Worm (Caenorhabditis elegans) whole organism, L4 larva: ENCODE measurements around the gene C37C3.12.

Source experiments
- D1046.2 ChIP-seq: fragments of 200-800 bp; sonication (Bioruptor generic); IDR thresholded peaks from 2 replicates; pipeline ENCODE4 v1.3.6; 2022; ENCODE audit warnings: missing genetic modification characterization, missing compliant biosample characterization
- F37D6.2 ChIP-seq: sonication (generic microtip); optimal IDR thresholded peaks from 2 replicates; lab custom pipeline; 2016; ENCODE audit warnings: mild to moderate bottlenecking, missing genetic modification characterization, missing compliant biosample characterization
- F44E2.7 ChIP-seq: fragments of 200-800 bp; sonication (Bioruptor generic); IDR thresholded peaks from 2 replicates; pipeline ENCODE4 v2.1.2; 2022; ENCODE audit warnings: missing genetic modification characterization, missing compliant biosample characterization
- F49E8.2 ChIP-seq: sonication (generic microtip); optimal IDR thresholded peaks from 2 replicates; lab custom pipeline; 2016; ENCODE audit warnings: missing compliant biosample characterization, mild to moderate bottlenecking, missing genetic modification characterization, borderline replicate concordance
- Y105C5A.15 ChIP-seq: fragments of 200-800 bp; sonication (Bioruptor generic); IDR thresholded peaks from 2 replicates; pipeline ENCODE4 v1.3.6; 2022; ENCODE audit warnings: missing genetic modification characterization, missing compliant biosample characterization
- Y5F2A.4 ChIP-seq: fragments of 200-800 bp; sonication (Bioruptor generic); optimal IDR thresholded peaks from 2 replicates; lab custom pipeline; 2018; ENCODE audit warnings: mild to moderate bottlenecking, missing genetic modification characterization, missing compliant biosample characterization
- aha-1 ChIP-seq: fragments of 150-350 bp; peaks from one replicate; lab custom pipeline; 2014; ENCODE audit warnings: missing biosample characterization, missing genetic modification characterization
- arid-1 ChIP-seq: fragments of 200-800 bp; sonication (Bioruptor generic); conservative IDR thresholded peaks from 2 replicates; pipeline ENCODE4 v1.3.6; 2022; ENCODE audit warnings: missing genetic modification reagents, missing genetic modification characterization, missing compliant biosample characterization
- ceh-20 ChIP-seq: fragments of 200-800 bp; sonication (Bioruptor generic); IDR thresholded peaks from 2 replicates; pipeline ENCODE4 v1.3.6; 2022; ENCODE audit warnings: missing genetic modification reagents, missing genetic modification characterization, missing compliant biosample characterization
- ceh-32 ChIP-seq: sonication (generic microtip); optimal IDR thresholded peaks from 2 replicates; lab custom pipeline; 2016; ENCODE audit warnings: mild to moderate bottlenecking, missing genetic modification characterization, missing compliant biosample characterization; ENCODE audit not compliant: poor library complexity
- ceh-44 ChIP-seq: fragments of 200-800 bp; sonication (Bioruptor generic); IDR thresholded peaks from 2 replicates; pipeline ENCODE4 v1.3.6; 2022; ENCODE audit warnings: missing genetic modification reagents, missing genetic modification characterization, missing compliant biosample characterization
- daf-12 ChIP-seq: fragments of 150-350 bp; optimal IDR thresholded peaks from 2 replicates; lab custom pipeline; 2014; ENCODE audit warnings: missing biosample characterization, missing genetic modification reagents, missing genetic modification characterization
- daf-19 ChIP-seq: fragments of 200-800 bp; sonication (Bioruptor generic); conservative IDR thresholded peaks from 2 replicates; pipeline ENCODE4 v1.3.6; 2022; ENCODE audit warnings: missing genetic modification characterization, missing compliant biosample characterization
- daf-8 ChIP-seq: fragments of 200-800 bp; sonication (Bioruptor generic); IDR thresholded peaks from 2 replicates; pipeline ENCODE4 v1.3.6; 2022; ENCODE audit warnings: missing genetic modification characterization, missing compliant biosample characterization
- dmd-8 ChIP-seq: fragments of 200-800 bp; sonication (Bioruptor generic); IDR thresholded peaks from 2 replicates; pipeline ENCODE4 v1.3.6; 2022; ENCODE audit warnings: missing genetic modification characterization, missing compliant biosample characterization
- dmd-9 ChIP-seq: fragments of 200-800 bp; sonication (Bioruptor generic); IDR thresholded peaks from 2 replicates; pipeline ENCODE4 v1.3.6; 2022; ENCODE audit warnings: missing genetic modification reagents, missing genetic modification characterization, missing compliant biosample characterization
- dpl-1 ChIP-seq: fragments of 150-350 bp; optimal IDR thresholded peaks from 2 replicates; lab custom pipeline; 2014; ENCODE audit warnings: missing biosample characterization, missing genetic modification reagents, missing genetic modification characterization
- dve-1 ChIP-seq: sonication (generic microtip); optimal IDR thresholded peaks from 2 replicates; lab custom pipeline; 2017; ENCODE audit warnings: antibody characterized with exemption, mild to moderate bottlenecking, missing genetic modification characterization, missing compliant biosample characterization; ENCODE audit not compliant: insufficient read depth
- egl-27 ChIP-seq: sonication (generic microtip); optimal IDR thresholded peaks from 3 replicates; lab custom pipeline; 2017; ENCODE audit warnings: missing biosample characterization, missing genetic modification reagents, missing genetic modification characterization
- fkh-10 ChIP-seq: fragments of 150-350 bp; optimal IDR thresholded peaks from 2 replicates; lab custom pipeline; 2014; ENCODE audit warnings: missing biosample characterization, missing genetic modification reagents, missing genetic modification characterization
- gei-8 ChIP-seq: fragments of 200-800 bp; sonication (Bioruptor generic); optimal IDR thresholded peaks from 2 replicates; lab custom pipeline; 2018; ENCODE audit warnings: mild to moderate bottlenecking, missing genetic modification characterization, missing compliant biosample characterization
- hlh-11 ChIP-seq: fragments of 200-800 bp; sonication (Bioruptor generic); optimal IDR thresholded peaks from 2 replicates; lab custom pipeline; 2018; ENCODE audit warnings: mild to moderate bottlenecking, missing genetic modification characterization, missing compliant biosample characterization
- hmg-1.1 ChIP-seq: fragments of 200-800 bp; sonication (Bioruptor generic); IDR thresholded peaks from 2 replicates; pipeline ENCODE4 v1.3.6; 2022; ENCODE audit warnings: missing genetic modification reagents, missing genetic modification characterization, missing compliant biosample characterization
- lin-1 ChIP-seq: fragments of 200-800 bp; sonication (Bioruptor generic); IDR thresholded peaks from 2 replicates; pipeline ENCODE4 v1.3.6; 2022; ENCODE audit warnings: missing genetic modification reagents, missing genetic modification characterization, missing compliant biosample characterization
- lin-15B ChIP-seq: fragments of 150-350 bp; sonication (generic microtip); optimal IDR thresholded peaks from 3 replicates; lab custom pipeline; 2014; ENCODE audit warnings: missing biosample characterization, missing genetic modification characterization
- lin-38 ChIP-seq: fragments of 200-800 bp; sonication (Bioruptor generic); IDR thresholded peaks from 2 replicates; pipeline ENCODE4 v1.3.6; 2022; ENCODE audit warnings: missing genetic modification reagents, missing genetic modification characterization, missing compliant biosample characterization
- madf-5 ChIP-seq, 2 experiments: fragments of 200-800 bp; sonication (Bioruptor generic); IDR thresholded peaks; 2 replicates each; pipeline ENCODE4 v1.3.6; 2022; ENCODE audit warnings: missing compliant biosample characterization in 2 of 2, missing genetic modification characterization in 2 of 2
- madf-9 ChIP-seq: fragments of 200-800 bp; sonication (Bioruptor generic); conservative IDR thresholded peaks from 2 replicates; pipeline ENCODE4 v1.3.6; 2022; ENCODE audit warnings: missing genetic modification reagents, missing genetic modification characterization, missing compliant biosample characterization
- mes-2 ChIP-seq: sonication (generic microtip); optimal IDR thresholded peaks from 2 replicates; lab custom pipeline; 2016; ENCODE audit warnings: missing genotype, mild to moderate bottlenecking, missing genetic modification characterization, missing compliant biosample characterization; ENCODE audit not compliant: poor library complexity, severe bottlenecking
- mxl-3 ChIP-seq: fragments of 200-800 bp; sonication (Bioruptor generic); optimal IDR thresholded peaks from 2 replicates; lab custom pipeline; 2018; ENCODE audit warnings: mild to moderate bottlenecking, missing genetic modification characterization, missing compliant biosample characterization
- nhr-102 ChIP-seq: sonication (generic microtip); optimal IDR thresholded peaks from 2 replicates; lab custom pipeline; 2016; ENCODE audit warnings: mild to moderate bottlenecking, missing genetic modification characterization, moderate library complexity, missing compliant biosample characterization
- nhr-11 ChIP-seq: fragments of 150-350 bp; optimal IDR thresholded peaks from 2 replicates; lab custom pipeline; 2014; ENCODE audit warnings: missing biosample characterization, missing genetic modification characterization
- nhr-111 ChIP-seq: fragments of 200-800 bp; sonication (Bioruptor generic); optimal IDR thresholded peaks from 2 replicates; lab custom pipeline; 2018; ENCODE audit warnings: mild to moderate bottlenecking, missing genetic modification characterization, missing compliant biosample characterization
- nhr-237 ChIP-seq: sonication (generic microtip); optimal IDR thresholded peaks from 2 replicates; lab custom pipeline; 2017; ENCODE audit warnings: missing biosample characterization, missing genetic modification characterization
- nhr-28 ChIP-seq: fragments of 150-350 bp; optimal IDR thresholded peaks from 2 replicates; lab custom pipeline; 2014; ENCODE audit warnings: missing biosample characterization, missing genetic modification characterization
- nhr-41 ChIP-seq: fragments of 200-800 bp; sonication (Bioruptor generic); IDR thresholded peaks from 2 replicates; pipeline ENCODE4 v1.3.6; 2022; ENCODE audit warnings: missing genetic modification reagents, missing genetic modification characterization, missing compliant biosample characterization
- nhr-48 ChIP-seq: sonication (generic microtip); optimal IDR thresholded peaks from 2 replicates; lab custom pipeline; 2016; ENCODE audit warnings: mild to moderate bottlenecking, missing genetic modification characterization, missing compliant biosample characterization
- nhr-6 ChIP-seq: fragments of 150-350 bp; optimal IDR thresholded peaks from 2 replicates; lab custom pipeline; 2014; ENCODE audit warnings: missing biosample characterization, missing genetic modification characterization
- pqm-1 ChIP-seq: sonication (generic microtip); optimal IDR thresholded peaks from 2 replicates; lab custom pipeline; 2017; ENCODE audit warnings: missing biosample characterization, missing genetic modification characterization
- skn-1 ChIP-seq: fragments of 150-350 bp; optimal IDR thresholded peaks from 2 replicates; lab custom pipeline; 2014; ENCODE audit warnings: missing biosample characterization, missing genetic modification characterization
- snpc-1.2 ChIP-seq: fragments of 200-800 bp; sonication (Bioruptor generic); IDR thresholded peaks from 2 replicates; pipeline ENCODE4 v1.3.6; 2022; ENCODE audit warnings: missing genetic modification reagents, missing genetic modification characterization, missing compliant biosample characterization
- snpc-4 ChIP-seq: fragments of 150-350 bp; optimal IDR thresholded peaks from 2 replicates; lab custom pipeline; 2014; ENCODE audit warnings: missing biosample characterization, missing genetic modification characterization
- spr-1 ChIP-seq: sonication (generic microtip); optimal IDR thresholded peaks from 2 replicates; lab custom pipeline; 2016; ENCODE audit warnings: mild to moderate bottlenecking, missing genetic modification characterization, missing compliant biosample characterization
- unc-130 ChIP-seq: sonication (generic microtip); optimal IDR thresholded peaks from 2 replicates; lab custom pipeline; 2016; ENCODE audit warnings: missing genetic modification reagents, missing genetic modification characterization, missing compliant biosample characterization
- unc-39 ChIP-seq: sonication (generic microtip); optimal IDR thresholded peaks from 2 replicates; lab custom pipeline; 2017; ENCODE audit warnings: missing biosample characterization, missing genetic modification characterization
- unc-62 ChIP-seq, 3 experiments: fragments of 150-350 bp in 1 of 3; sonication (generic microtip); optimal IDR thresholded peaks in 2 of 3; peaks in 1 of 3; 1 replicate in 1 of 3; 2 replicates in 2 of 3; lab custom pipeline; 2014 to 2017; ENCODE audit warnings: missing biosample characterization in 3 of 3, missing genetic modification characterization in 3 of 3, missing genetic modification reagents in 3 of 3, missing genotype in 1 of 3
- zag-1 ChIP-seq: fragments of 150-350 bp; optimal IDR thresholded peaks from 2 replicates; lab custom pipeline; 2014; ENCODE audit warnings: missing biosample characterization, missing genetic modification characterization
- zfp-2 ChIP-seq: sonication (generic microtip); optimal IDR thresholded peaks from 2 replicates; lab custom pipeline; 2016; ENCODE audit warnings: mild to moderate bottlenecking, missing genetic modification characterization, missing compliant biosample characterization
- zip-2 ChIP-seq: fragments of 150-350 bp; optimal IDR thresholded peaks from 2 replicates; lab custom pipeline; 2014; ENCODE audit warnings: missing biosample characterization, missing genetic modification characterization
- ztf-7 ChIP-seq: fragments of 150-350 bp; optimal IDR thresholded peaks from 2 replicates; lab custom pipeline; 2014; ENCODE audit warnings: missing biosample characterization, missing genetic modification characterization

C37C3.12 gene

ce11 chrV:7852078-7852477, 12.7 kb upstream of the C37C3.12 start:
- TF ChIP-seq F49E8.2 (tag; lab: Kevin White, UChicago) (peak; percentile 9), dmd-8 (GFP tag; lab: Robert Waterston, UW) (no peak), aha-1 (peak; percentile 84), lin-38 (peak; percentile 36; the same call in 1 of the 2 replicates)
- TF ChIP-seq, all 104 proteins: peak for 3

ce11 chrV:7848251-7848650, 8.9 kb upstream of the C37C3.12 start:
- TF ChIP-seq daf-12 (tag; lab: Kevin White, UChicago) (no peak), nhr-48 (no peak), unc-39 (tag; lab: Kevin White, UChicago) (no peak), mes-2 (peak; percentile 42), unc-130 (GFP tag; lab: Kevin White, UChicago) (no peak), F49E8.2 (tag; lab: Kevin White, UChicago) (no peak), F37D6.2 (no peak), daf-19 (GFP tag; lab: Robert Waterston, UW) (no peak), zip-2 (tag; lab: Kevin White, UChicago) (no peak), snpc-1.2 (GFP tag; lab: Robert Waterston, UW) (no peak), ztf-7 (tag; lab: Kevin White, UChicago) (peak; percentile 30), unc-62 (GFP tag; optimal IDR thresholded peaks at IDR 0.05 in 1 of 2; lab: Kevin White, UChicago) (no peak), unc-62 (tag; optimal IDR thresholded peaks at IDR 0.05; lab: Kevin White, UChicago) (no peak), nhr-28 (tag; lab: Kevin White, UChicago) (peak; percentile 43), skn-1 (tag; lab: Kevin White, UChicago) (no peak), D1046.2 (GFP tag; lab: Robert Waterston, UW) (no peak), ceh-44 (GFP tag; lab: Robert Waterston, UW) (no peak), dmd-8 (GFP tag; lab: Robert Waterston, UW) (no peak), spr-1 (tag; lab: Kevin White, UChicago) (no peak), Y5F2A.4 (no peak), nhr-41 (no peak), hmg-1.1 (GFP tag; lab: Robert Waterston, UW) (peak; percentile 57), gei-8 (GFP tag; lab: Kevin White, UChicago) (no peak), ceh-20 (GFP tag; lab: Robert Waterston, UW) (peak; percentile 42; the same call in 1 of the 2 replicates), nhr-102 (tag; lab: Kevin White, UChicago) (no peak), snpc-4 (tag; lab: Kevin White, UChicago) (no peak), F44E2.7 (GFP tag; lab: Robert Waterston, UW) (no peak), hlh-11 (tag; lab: Kevin White, UChicago) (peak; percentile 86), arid-1 (no peak), nhr-237 (no peak), dpl-1 (GFP tag; lab: Kevin White, UChicago) (no peak), zfp-2 (tag; lab: Kevin White, UChicago) (no peak), mxl-3 (GFP tag; lab: Kevin White, UChicago) (peak; percentile 74), nhr-11 (tag; lab: Kevin White, UChicago) (no peak), dve-1 (tag; lab: Kevin White, UChicago) (no peak), fkh-10 (GFP tag; lab: Kevin White, UChicago) (no peak), dmd-9 (GFP tag; lab: Robert Waterston, UW) (no peak), lin-15B (no peak), aha-1 (no peak), daf-8 (GFP tag; lab: Robert Waterston, UW) (no peak), nhr-111 (no peak), Y105C5A.15 (GFP tag; lab: Robert Waterston, UW) (no peak), lin-1 (no peak), nhr-6 (tag; lab: Kevin White, UChicago) (no peak), madf-5 (GFP tag; IDR thresholded peaks at IDR 0.05; lab: Robert Waterston, UW) (no peak), pqm-1 (tag; lab: Kevin White, UChicago) (no peak), ceh-32 (tag; lab: Kevin White, UChicago) (no peak), zag-1 (tag; lab: Kevin White, UChicago) (no peak), madf-9 (GFP tag; lab: Robert Waterston, UW) (0 out of 2 replicates have a peak, but pooled peaks have one; percentile 25), egl-27 (tag; lab: Kevin White, UChicago) (no peak)
